Worm (Caenorhabditis elegans): ENCODE data around the gene del-7.

DNA sequence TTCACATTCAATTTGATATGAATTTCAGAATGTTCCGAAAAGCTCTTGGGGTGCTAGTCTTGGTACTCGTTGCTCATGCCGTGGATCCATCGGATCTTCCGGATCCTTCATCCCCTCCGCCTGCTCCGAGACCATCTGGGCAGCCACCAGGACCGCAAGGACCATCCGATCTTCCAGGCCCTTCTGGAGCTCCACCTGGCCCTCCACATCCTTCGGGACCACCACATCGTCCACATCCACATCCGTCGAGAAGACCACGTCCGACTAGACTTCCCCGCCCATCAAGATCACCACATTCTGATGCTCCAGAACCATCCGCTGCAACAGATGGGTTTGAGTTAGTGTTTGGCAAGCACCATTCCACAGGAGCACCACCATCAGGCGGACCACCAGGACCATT, 25.6 kb upstream of the del-7 start, which contains the start of gene clx-1:
- TF ChIP-seq F13C5.2 (tag; optimal IDR thresholded peaks at IDR 0.05) = no peak
- TF ChIP-seq hmbx-1 (tag; optimal IDR thresholded peaks at IDR 0.05) = no peak
- TF ChIP-seq B0310.2 (tag; optimal IDR thresholded peaks at IDR 0.05) = no peak
- TF ChIP-seq ama-1 (optimal IDR thresholded peaks at IDR 0.05) = no peak
- TF ChIP-seq hnd-1 (tag; optimal IDR thresholded peaks at IDR 0.05) = no peak
- no peak for TF ChIP-seq aly-1 (tag; optimal IDR thresholded peaks at IDR 0.05)
- no peak for TF ChIP-seq tbx-37 (GFP tag; conservative IDR thresholded peaks at IDR 0.05)
- no peak for TF ChIP-seq tra-4 (tag; optimal IDR thresholded peaks at IDR 0.05)
- TF ChIP-seq sea-1 (GFP tag; conservative IDR thresholded peaks at IDR 0.05) = no peak
- TF ChIP-seq hmg-4 (GFP tag; optimal IDR thresholded peaks at IDR 0.05) = no peak
- no peak for TF ChIP-seq ets-7 (tag; optimal IDR thresholded peaks at IDR 0.05)

Data from whole organism, early embryonic.